Fruit fly (Drosophila melanogaster): ENCODE measurements around the gene SAK.

Gene SAK

dm6 chr3L:21515823-21516715 lies at the start of gene SAK, which contains the start of gene Cdk12 (continued):
- peak; percentile 37; the same call in 1 of the 3 replicates for TF ChIP-seq CG34224 (GFP tag; IDR thresholded peaks at IDR 0.05; ENCODE audit: partially characterized antibody)
- peak; percentile 49 for TF ChIP-seq CG13624 (GFP tag; optimal IDR thresholded peaks at IDR 0.05)
- peak; percentile 20 for TF ChIP-seq Side (GFP tag; optimal IDR thresholded peaks at IDR 0.05)
- TF ChIP-seq dmrt99B (tag; optimal IDR thresholded peaks at IDR 0.05), result peak; percentile 83
- peak; percentile 79 for TF ChIP-seq CG6689 (GFP tag; IDR thresholded peaks at IDR 0.05)
- TF ChIP-seq BtbVII (GFP tag; optimal IDR thresholded peaks at IDR 0.05), result peak; percentile 82
- peak; percentile 59 for TF ChIP-seq jumu (GFP tag; optimal IDR thresholded peaks at IDR 0.05)
- peak; percentile 44; the same call in 1 of the 3 replicates for TF ChIP-seq Opbp (GFP tag; IDR thresholded peaks at IDR 0.05; ENCODE audit: partially characterized antibody)
- peak; percentile 78 for TF ChIP-seq trem (tag; optimal IDR thresholded peaks at IDR 0.05)
- peak; percentile 83 for TF ChIP-seq Nf-YC (tag; optimal IDR thresholded peaks at IDR 0.05)
- TF ChIP-seq eve (GFP tag; optimal IDR thresholded peaks at IDR 0.05), result peak in 1 of 2 experiments; percentile 78
- peak; percentile 93 for TF ChIP-seq CG13775 (GFP tag; optimal IDR thresholded peaks at IDR 0.05)
- no peak for TF ChIP-seq hbn (GFP tag; IDR thresholded peaks at IDR 0.05; ENCODE audit: partially characterized antibody)
- peak; percentile 91 for TF ChIP-seq CG12104 (GFP tag; optimal IDR thresholded peaks at IDR 0.05)
- peak; percentile 74 for TF ChIP-seq ab (GFP tag; optimal IDR thresholded peaks at IDR 0.05)
- peak; percentile 33 for TF ChIP-seq peb (GFP tag; IDR thresholded peaks at IDR 0.05)
- TF ChIP-seq lov (optimal IDR thresholded peaks at IDR 0.05), result no peak
- TF ChIP-seq lov (GFP tag; IDR thresholded peaks at IDR 0.05), result no peak
- TF ChIP-seq CG15696 (tag; optimal IDR thresholded peaks at IDR 0.05), result peak; percentile 85
- TF ChIP-seq Dip3 (GFP tag; optimal IDR thresholded peaks at IDR 0.05), result peak; percentile 71
- TF ChIP-seq tna (GFP tag; IDR thresholded peaks at IDR 0.05; ENCODE audit: partially characterized antibody), result no peak
- TF ChIP-seq crc (GFP tag; optimal IDR thresholded peaks at IDR 0.05), result no peak
- peak; percentile 91 for TF ChIP-seq CG12391 (tag; optimal IDR thresholded peaks at IDR 0.05)
- TF ChIP-seq Hr51 (GFP tag; optimal IDR thresholded peaks at IDR 0.05), result peak; percentile 61 to 86
- TF ChIP-seq lilli (GFP tag; optimal IDR thresholded peaks at IDR 0.05), result peak; percentile 82
- peak; percentile 16 for TF ChIP-seq fd64A (GFP tag; optimal IDR thresholded peaks at IDR 0.05)
- TF ChIP-seq Ptx1 (GFP tag; IDR thresholded peaks at IDR 0.05), result peak; percentile 88
- peak; percentile 65 for TF ChIP-seq CG8944 (GFP tag; optimal IDR thresholded peaks at IDR 0.05)
- no peak for TF ChIP-seq zf30C (GFP tag; optimal IDR thresholded peaks at IDR 0.05)
- TF ChIP-seq CG3995 (GFP tag; optimal IDR thresholded peaks at IDR 0.05), result peak; percentile 45
- peak; percentile 76 for TF ChIP-seq CG12942 (GFP tag; optimal IDR thresholded peaks at IDR 0.05)
- TF ChIP-seq sna (GFP tag; IDR thresholded peaks at IDR 0.05; ENCODE audit: partially characterized antibody), result 0 out of 2 replicates have a peak, but pooled peaks have one; percentile 15
- peak; percentile 22 for TF ChIP-seq CG31365 (tag; optimal IDR thresholded peaks at IDR 0.05)
- TF ChIP-seq CG7745 (tag; optimal IDR thresholded peaks at IDR 0.05), result peak; percentile 36
- peak; percentile 67 for TF ChIP-seq CG8765 (GFP tag; IDR thresholded peaks at IDR 0.05)
- TF ChIP-seq CG16779 (GFP tag; IDR thresholded peaks at IDR 0.05), result 0 out of 2 replicates have a peak, but pooled peaks have one; percentile 30
- peak; percentile 73 for TF ChIP-seq stc (GFP tag; IDR thresholded peaks at IDR 0.05)
- peak; percentile 43 for TF ChIP-seq Mad (GFP tag; optimal IDR thresholded peaks at IDR 0.05)
- peak; percentile 84 for TF ChIP-seq Atf6 (GFP tag; IDR thresholded peaks at IDR 0.05)
- no peak for TF ChIP-seq wek (GFP tag; optimal IDR thresholded peaks at IDR 0.05)
- TF ChIP-seq sr (GFP tag; IDR thresholded peaks at IDR 0.05), result peak; percentile 5; the same call in 1 of the 3 replicates
- peak; percentile 84 for TF ChIP-seq CG2120 (GFP tag; optimal IDR thresholded peaks at IDR 0.05)
- peak; percentile 77 for TF ChIP-seq Xrp1 (GFP tag; IDR thresholded peaks at IDR 0.05)
- TF ChIP-seq sob (GFP tag; IDR thresholded peaks at IDR 0.05), result peak; percentile 83
- peak; percentile 71 for TF ChIP-seq twi (tag; optimal IDR thresholded peaks at IDR 0.05)
- peak; percentile 74; the same call in 2 of the 3 replicates for TF ChIP-seq ci (GFP tag; IDR thresholded peaks at IDR 0.05)
- peak; percentile 88 for TF ChIP-seq Xbp1 (GFP tag; optimal IDR thresholded peaks at IDR 0.05)
- TF ChIP-seq Ets97D (GFP tag; optimal IDR thresholded peaks at IDR 0.05), result peak; percentile 58

Measured in whole organism, embryonic.